Worm (Caenorhabditis elegans) whole organism, L3 larva: ENCODE data around the gene lnkn-1.

Experiments
- R02D3.7 ChIP-seq: fragments of 150-350 bp; optimal IDR thresholded peaks from 2 replicates; lab custom pipeline; 2014; ENCODE audit warnings: missing biosample characterization, missing genetic modification characterization
- ZK546.5 ChIP-seq: sonication (generic microtip); optimal IDR thresholded peaks from 2 replicates; lab custom pipeline; 2017; ENCODE audit warnings: missing biosample characterization, missing genetic modification characterization
- aly-2 ChIP-seq: fragments of 150-350 bp; optimal IDR thresholded peaks from 2 replicates; lab custom pipeline; 2014; ENCODE audit warnings: missing biosample characterization, missing genetic modification characterization
- ama-1 ChIP-seq: fragments of 150-350 bp; optimal IDR thresholded peaks from 2 replicates; lab custom pipeline; 2018
- ceh-16 ChIP-seq: sonication (generic microtip); optimal IDR thresholded peaks from 2 replicates; lab custom pipeline; 2017; ENCODE audit warnings: missing biosample characterization, missing genetic modification characterization
- ceh-28 ChIP-seq: fragments of 150-350 bp; optimal IDR thresholded peaks from 2 replicates; lab custom pipeline; 2014; ENCODE audit warnings: missing biosample characterization, missing genetic modification reagents, missing genetic modification characterization
- ceh-82 ChIP-seq: fragments of 150-350 bp; optimal IDR thresholded peaks from 2 replicates; lab custom pipeline; 2014; ENCODE audit warnings: missing biosample characterization, missing genetic modification characterization
- ceh-9 ChIP-seq: sonication (generic microtip); optimal IDR thresholded peaks from 2 replicates; lab custom pipeline; 2018; ENCODE audit warnings: missing biosample characterization, missing genetic modification characterization
- daf-12 ChIP-seq: fragments of 150-350 bp; optimal IDR thresholded peaks from 2 replicates; lab custom pipeline; 2014; ENCODE audit warnings: missing biosample characterization, missing genetic modification reagents, missing genetic modification characterization
- egl-27 ChIP-seq: sonication (generic microtip); optimal IDR thresholded peaks from 4 replicates; lab custom pipeline; 2017; ENCODE audit warnings: missing biosample characterization, missing genetic modification reagents, missing genetic modification characterization
- egl-5 ChIP-seq: fragments of 150-350 bp; optimal IDR thresholded peaks from 2 replicates; lab custom pipeline; 2017; ENCODE audit warnings: missing biosample characterization, missing genetic modification reagents, missing genetic modification characterization, inconsistent platforms
- elt-2 ChIP-seq: sonication (generic microtip); optimal IDR thresholded peaks from 2 replicates; lab custom pipeline; 2016; ENCODE audit warnings: missing genetic modification reagents, mild to moderate bottlenecking, missing genetic modification characterization, missing compliant biosample characterization
- elt-3 ChIP-seq, 3 experiments: fragments of 150-350 bp in 1 of 3; sonication (generic microtip) in 2 of 3; optimal IDR thresholded peaks; 2 replicates in 2 of 3; 4 replicates in 1 of 3; lab custom pipeline; 2014 to 2017; ENCODE audit warnings: missing biosample characterization in 3 of 3, missing genetic modification characterization in 3 of 3
- fkh-10 ChIP-seq: sonication (generic microtip); optimal IDR thresholded peaks from 2 replicates; lab custom pipeline; 2017; ENCODE audit warnings: missing biosample characterization, missing genetic modification reagents, missing genetic modification characterization
- fos-1 ChIP-seq: fragments of 150-350 bp; optimal IDR thresholded peaks from 2 replicates; lab custom pipeline; 2014; ENCODE audit warnings: missing biosample characterization, missing genetic modification characterization
- hmg-11 ChIP-seq: sonication (generic microtip); optimal IDR thresholded peaks from 2 replicates; lab custom pipeline; 2016; ENCODE audit warnings: missing genetic modification characterization, missing compliant biosample characterization
- jun-1 ChIP-seq: fragments of 150-350 bp; optimal IDR thresholded peaks from 2 replicates; lab custom pipeline; 2014; ENCODE audit warnings: missing biosample characterization, missing genetic modification reagents, missing genetic modification characterization
- lin-15B ChIP-seq: fragments of 150-350 bp; optimal IDR thresholded peaks from 2 replicates; lab custom pipeline; 2014; ENCODE audit warnings: missing biosample characterization, missing genetic modification characterization
- lsy-12 ChIP-seq: sonication (generic microtip); optimal IDR thresholded peaks from 2 replicates; lab custom pipeline; 2016; ENCODE audit warnings: mild to moderate bottlenecking, missing genetic modification characterization, missing compliant biosample characterization
- mdl-1 ChIP-seq: fragments of 150-350 bp; optimal IDR thresholded peaks from 2 replicates; lab custom pipeline; 2014; ENCODE audit warnings: missing biosample characterization, missing genetic modification characterization
- nfya-1 ChIP-seq: sonication (generic microtip); optimal IDR thresholded peaks from 2 replicates; lab custom pipeline; 2017; ENCODE audit warnings: missing genetic modification characterization, mild to moderate bottlenecking, missing compliant biosample characterization, antibody characterized with exemption, moderate library complexity; ENCODE audit not compliant: insufficient read depth
- nhr-11 ChIP-seq: fragments of 150-350 bp; optimal IDR thresholded peaks from 2 replicates; lab custom pipeline; 2014; ENCODE audit warnings: missing biosample characterization, missing genetic modification characterization
- nhr-12 ChIP-seq: fragments of 150-350 bp; optimal IDR thresholded peaks from 2 replicates; lab custom pipeline; 2014; ENCODE audit warnings: missing biosample characterization, missing genetic modification characterization
- nhr-23 ChIP-seq: fragments of 150-350 bp; optimal IDR thresholded peaks from 2 replicates; lab custom pipeline; 2014; ENCODE audit warnings: missing biosample characterization, missing genetic modification reagents, missing genetic modification characterization
- nhr-237 ChIP-seq: fragments of 150-350 bp; optimal IDR thresholded peaks from 2 replicates; lab custom pipeline; 2014; ENCODE audit warnings: missing biosample characterization, missing genetic modification characterization
- nhr-25 ChIP-seq: sonication (generic microtip); optimal IDR thresholded peaks from 2 replicates; lab custom pipeline; 2017; ENCODE audit warnings: missing biosample characterization, missing genetic modification characterization
- nhr-28 ChIP-seq: fragments of 150-350 bp; optimal IDR thresholded peaks from 2 replicates; lab custom pipeline; 2014; ENCODE audit warnings: missing biosample characterization, missing genetic modification characterization
- nhr-43 ChIP-seq: sonication (generic microtip); optimal IDR thresholded peaks from 2 replicates; lab custom pipeline; 2016; ENCODE audit warnings: mild to moderate bottlenecking, missing genetic modification characterization, missing compliant biosample characterization; ENCODE audit not compliant: poor library complexity, severe bottlenecking
- nhr-76 ChIP-seq: fragments of 150-350 bp; sonication (generic microtip); optimal IDR thresholded peaks from 5 replicates; lab custom pipeline; 2014; ENCODE audit warnings: missing biosample characterization, missing genetic modification characterization
- nhr-77 ChIP-seq: fragments of 150-350 bp; optimal IDR thresholded peaks from 2 replicates; lab custom pipeline; 2014; ENCODE audit warnings: missing biosample characterization, missing genetic modification characterization
- pha-4 ChIP-seq: fragments of 150-350 bp; optimal IDR thresholded peaks from 2 replicates; lab custom pipeline; 2014; ENCODE audit warnings: missing biosample characterization, missing genetic modification reagents, missing genetic modification characterization
- pqm-1 ChIP-seq: fragments of 150-350 bp; optimal IDR thresholded peaks from 2 replicates; lab custom pipeline; 2017; ENCODE audit warnings: missing biosample characterization, missing genetic modification characterization, inconsistent platforms
- sea-2 ChIP-seq: fragments of 150-350 bp; sonication (generic microtip); optimal IDR thresholded peaks from 4 replicates; lab custom pipeline; 2014; ENCODE audit warnings: missing biosample characterization, missing genetic modification reagents, missing genetic modification characterization
- skn-1 ChIP-seq: fragments of 150-350 bp; optimal IDR thresholded peaks from 2 replicates; lab custom pipeline; 2014; ENCODE audit warnings: missing biosample characterization, missing genetic modification characterization
- snpc-4 ChIP-seq: fragments of 150-350 bp; optimal IDR thresholded peaks from 2 replicates; lab custom pipeline; 2014; ENCODE audit warnings: missing biosample characterization, missing genetic modification characterization
- tbx-2 ChIP-seq: sonication (generic microtip); optimal IDR thresholded peaks from 2 replicates; lab custom pipeline; 2016; ENCODE audit warnings: mild to moderate bottlenecking, missing genetic modification characterization, missing compliant biosample characterization
- unc-39 ChIP-seq: sonication (generic microtip); optimal IDR thresholded peaks from 4 replicates; lab custom pipeline; 2017; ENCODE audit warnings: missing biosample characterization, missing genetic modification characterization
- unc-62 ChIP-seq: fragments of 150-350 bp; sonication (generic microtip); optimal IDR thresholded peaks from 4 replicates; lab custom pipeline; 2014; ENCODE audit warnings: missing biosample characterization, missing genetic modification reagents, missing genetic modification characterization
- zag-1 ChIP-seq: fragments of 150-350 bp; optimal IDR thresholded peaks from 2 replicates; lab custom pipeline; 2014; ENCODE audit warnings: missing biosample characterization, missing genetic modification characterization
- ztf-11 ChIP-seq: fragments of 150-350 bp; optimal IDR thresholded peaks from 2 replicates; lab custom pipeline; 2014; ENCODE audit warnings: missing biosample characterization, missing genetic modification characterization
- ztf-4 ChIP-seq: fragments of 150-350 bp; optimal IDR thresholded peaks from 2 replicates; lab custom pipeline; 2014; ENCODE audit warnings: missing biosample characterization, missing genetic modification characterization

lnkn-1 gene

ce11 chrIII:8893464-8893863 lies 3.4 kb downstream of the lnkn-1 start, which contains the start of gene ZK637.4:
TSS of gene ZK637.4 (plus strand) at chrIII:8893764.
- TF ChIP-seq unc-62 (GFP tag; lab: Kevin White, UChicago): no peak
- TF ChIP-seq, all 47 proteins: peak for 0

DNA sequence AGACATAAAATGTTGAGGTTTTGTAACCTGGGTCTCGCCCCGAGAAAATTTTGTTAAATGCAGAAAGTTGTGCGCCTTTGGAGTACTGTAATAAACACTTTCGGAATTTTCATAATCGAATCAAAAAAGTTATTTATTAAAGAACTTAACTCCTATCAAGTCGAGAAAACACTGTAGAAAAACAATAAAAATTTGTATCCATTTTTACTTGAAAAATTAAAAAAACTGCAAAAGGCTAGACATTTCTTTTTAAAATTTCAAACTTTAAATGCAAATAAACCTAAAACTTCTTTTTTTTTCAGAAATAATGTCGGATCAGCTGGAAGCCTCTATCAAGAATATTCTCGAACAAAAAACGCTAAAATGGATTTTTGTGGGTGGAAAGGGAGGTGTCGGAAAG lies 4.8 kb downstream of the lnkn-1 start, which contains the start of gene asna-1:
Gene asna-1 (plus strand): TSS at position 301 of the 400 bp plus-strand sequence.
- TF ChIP-seq hmg-11: no peak
- no peak for TF ChIP-seq aly-2 (tag; lab: Kevin White, UChicago)
- TF ChIP-seq nhr-76 (tag; lab: Kevin White, UChicago): no peak

ce11 chrIII:8899767-8900166 lies 9.7 kb downstream of the lnkn-1 start:
- TF ChIP-seq nhr-43 (tag; lab: Kevin White, UChicago) (no peak), pha-4 (tag; lab: Kevin White, UChicago) (peak; percentile 20), nhr-23 (tag; lab: Kevin White, UChicago) (peak; percentile 11), nfya-1 (tag; lab: Kevin White, UChicago) (peak; percentile 69), aly-2 (tag; lab: Kevin White, UChicago) (no peak), egl-5 (tag; lab: Kevin White, UChicago) (no peak), ztf-11 (tag; lab: Kevin White, UChicago) (no peak), R02D3.7 (tag; lab: Kevin White, UChicago) (no peak), lin-15B (tag; lab: Kevin White, UChicago) (peak; percentile 87)

ce11 chrIII:8903263-8903662 lies 13.2 kb downstream of the lnkn-1 start:
- TF ChIP-seq nfya-1 (tag; lab: Kevin White, UChicago): no peak
- no peak for TF ChIP-seq daf-12 (tag; lab: Kevin White, UChicago)
- no peak for TF ChIP-seq ZK546.5 (tag; lab: Kevin White, UChicago)
- no peak for TF ChIP-seq mdl-1 (tag; lab: Kevin White, UChicago)
- no peak for TF ChIP-seq egl-5 (tag; lab: Kevin White, UChicago)
- no peak for TF ChIP-seq unc-39 (tag; lab: Kevin White, UChicago)
- TF ChIP-seq ceh-28 (tag; lab: Kevin White, UChicago): no peak
- TF ChIP-seq nhr-12 (tag; lab: Kevin White, UChicago): no peak
- no peak for TF ChIP-seq nhr-28 (tag; lab: Kevin White, UChicago)
- TF ChIP-seq ztf-11 (tag; lab: Kevin White, UChicago): no peak
- TF ChIP-seq jun-1 (tag; lab: Kevin White, UChicago): no peak
- no peak for TF ChIP-seq egl-27 (tag; lab: Kevin White, UChicago)
- TF ChIP-seq nhr-77 (tag; lab: Kevin White, UChicago): no peak
- no peak for TF ChIP-seq hmg-11
- TF ChIP-seq snpc-4 (tag; lab: Kevin White, UChicago): no peak
- no peak for TF ChIP-seq ceh-9
- no peak for TF ChIP-seq tbx-2 (tag; lab: Kevin White, UChicago)
- no peak for TF ChIP-seq lsy-12
- no peak for TF ChIP-seq elt-2 (tag; lab: Kevin White, UChicago)
- no peak for TF ChIP-seq nhr-76 (tag; lab: Kevin White, UChicago)

- TF ChIP-seq fos-1 (tag; lab: Kevin White, UChicago) (peak; percentile 30), elt-3 (tag; optimal IDR thresholded peaks at IDR 0.05; lab: Kevin White, UChicago) (no peak), ceh-16 (tag; lab: Kevin White, UChicago) (no peak), ceh-9 (no peak), R02D3.7 (tag; lab: Kevin White, UChicago) (peak; percentile 86), nhr-43 (tag; lab: Kevin White, UChicago) (peak; percentile 92), ztf-4 (tag; lab: Kevin White, UChicago) (peak; percentile 48), lin-15B (tag; lab: Kevin White, UChicago) (peak; percentile 99), nhr-11 (tag; lab: Kevin White, UChicago) (peak; percentile 32), hmg-11 (peak; percentile 96), unc-39 (tag; lab: Kevin White, UChicago) (no peak), egl-5 (tag; lab: Kevin White, UChicago) (peak; percentile 94), nhr-237 (no peak), ceh-82 (tag; lab: Kevin White, UChicago) (peak; percentile 71), nfya-1 (tag; lab: Kevin White, UChicago) (peak; percentile 100), ama-1 (peak; percentile 83), snpc-4 (tag; lab: Kevin White, UChicago) (peak; percentile 85), aly-2 (tag; lab: Kevin White, UChicago) (peak; percentile 60), sea-2 (GFP tag; lab: Kevin White, UChicago) (peak; percentile 68), nhr-77 (tag; lab: Kevin White, UChicago) (peak; percentile 32), daf-12 (tag; lab: Kevin White, UChicago) (no peak), pha-4 (tag; lab: Kevin White, UChicago) (peak; percentile 98), jun-1 (tag; lab: Kevin White, UChicago) (peak; percentile 97), skn-1 (peak; percentile 72), pqm-1 (tag; lab: Kevin White, UChicago) (peak; percentile 35), mdl-1 (tag; lab: Kevin White, UChicago) (peak; percentile 59), nhr-76 (tag; lab: Kevin White, UChicago) (no peak), fkh-10 (peak; percentile 85), nhr-23 (tag; lab: Kevin White, UChicago) (peak; percentile 97), ztf-11 (tag; lab: Kevin White, UChicago) (no peak), unc-62 (GFP tag; lab: Kevin White, UChicago) (peak; percentile 44), nhr-25 (tag; lab: Kevin White, UChicago) (peak; percentile 96), zag-1 (tag; lab: Kevin White, UChicago) (no peak), nhr-28 (tag; lab: Kevin White, UChicago) (no peak)
Measured at ce11 chrIII:8904044-8904443, 14.0 kb downstream of the lnkn-1 start, which contains the start of gene lin-9. TSS of gene lin-9 (minus strand) at chrIII:8904131.
